Worm (Caenorhabditis elegans) whole organism, young adult: ENCODE data around the gene cki-2.

Experiments
- B0019.2 ChIP-seq: fragments of 200-800 bp; sonication (Bioruptor generic); conservative IDR thresholded peaks from 2 replicates; pipeline ENCODE4 v1.3.6; 2022; ENCODE audit warnings: missing genetic modification reagents, missing genetic modification characterization, missing compliant biosample characterization
- B0336.3 ChIP-seq: fragments of 200-800 bp; sonication (Bioruptor generic); IDR thresholded peaks from 2 replicates; pipeline ENCODE4 v1.3.6; 2022; ENCODE audit warnings: missing genetic modification characterization, missing compliant biosample characterization
- C17E4.6 ChIP-seq: fragments of 200-800 bp; sonication (Bioruptor generic); IDR thresholded peaks from 2 replicates; pipeline ENCODE4 v1.3.6; 2022; ENCODE audit warnings: missing genetic modification reagents, missing genetic modification characterization, missing compliant biosample characterization
- F57A8.1 ChIP-seq: fragments of 200-800 bp; sonication (Bioruptor generic); optimal IDR thresholded peaks from 2 replicates; lab custom pipeline; 2018; ENCODE audit warnings: mild to moderate bottlenecking, missing genetic modification characterization, moderate library complexity, missing compliant biosample characterization
- dpl-1 ChIP-seq: fragments of 150-350 bp; optimal IDR thresholded peaks from 2 replicates; lab custom pipeline; 2014; ENCODE audit warnings: missing biosample characterization, missing genetic modification reagents, missing genetic modification characterization
- egl-18 ChIP-seq: fragments of 200-800 bp; sonication (Bioruptor generic); IDR thresholded peaks from 2 replicates; pipeline ENCODE4 v1.3.6; 2022; ENCODE audit warnings: missing genetic modification reagents, missing genetic modification characterization, missing compliant biosample characterization
- fkh-3 ChIP-seq: sonication (generic microtip); optimal IDR thresholded peaks from 2 replicates; lab custom pipeline; 2016; ENCODE audit warnings: mild to moderate bottlenecking, missing genetic modification characterization, missing compliant biosample characterization
- him-1 ChIP-seq: sonication (generic microtip); optimal IDR thresholded peaks from 2 replicates; lab custom pipeline; 2016; ENCODE audit warnings: missing genotype, missing genetic modification reagents, missing genetic modification characterization, missing compliant biosample characterization
- madf-6 ChIP-seq: fragments of 200-800 bp; sonication (Bioruptor generic); IDR thresholded peaks from 2 replicates; pipeline ENCODE4 v1.3.6; 2022; ENCODE audit warnings: missing genetic modification reagents, missing genetic modification characterization, missing compliant biosample characterization
- mcd-1 ChIP-seq: fragments of 200-800 bp; sonication (Bioruptor generic); IDR thresholded peaks from 2 replicates; pipeline ENCODE4 v1.3.6; 2022; ENCODE audit warnings: missing genetic modification reagents, missing genetic modification characterization, missing compliant biosample characterization
- mes-4 ChIP-seq: sonication (generic microtip); optimal IDR thresholded peaks from 2 replicates; lab custom pipeline; 2016; ENCODE audit warnings: missing genotype, missing genetic modification characterization, missing compliant biosample characterization
- snpc-4 ChIP-seq, 5 experiments: fragments of 150-350 bp in 1 of 5; sonication (generic microtip) in 4 of 5; optimal IDR thresholded peaks; 2 replicates each; lab custom pipeline; 2014 to 2018; ENCODE audit warnings: missing genetic modification characterization in 5 of 5, missing biosample characterization in 3 of 5, antibody characterized with exemption in 2 of 5, mild to moderate bottlenecking in 2 of 5, missing compliant biosample characterization in 2 of 5, missing genotype in 2 of 5, moderate library complexity in 2 of 5, missing genetic modification reagents in 1 of 5
- ztf-18 ChIP-seq: sonication (generic microtip); optimal IDR thresholded peaks from 2 replicates; lab custom pipeline; 2016; ENCODE audit warnings: missing genotype, mild to moderate bottlenecking, missing genetic modification characterization, missing compliant biosample characterization

DNA sequence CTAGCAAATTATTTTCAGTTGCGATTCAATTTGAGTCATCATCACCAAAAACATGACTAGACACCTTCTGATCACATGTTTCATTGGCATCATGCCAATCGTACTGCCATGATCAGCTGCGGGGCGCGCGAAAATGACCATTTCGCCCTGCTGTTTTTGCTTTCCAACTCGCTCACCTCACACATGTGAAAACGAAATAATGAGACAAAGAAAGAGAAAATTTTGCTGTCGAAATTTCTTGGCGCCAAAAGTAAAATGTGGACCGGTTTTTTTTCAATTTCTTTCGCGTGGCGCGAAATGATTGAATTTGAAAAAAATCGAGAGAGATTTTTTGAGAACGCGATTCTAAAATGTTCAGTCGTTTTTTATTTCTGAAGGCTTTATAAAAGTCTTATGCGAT lies 9.4 kb upstream of the cki-2 start:
- no peak for TF ChIP-seq snpc-4 (GFP tag; optimal IDR thresholded peaks at IDR 0.05; lab: Kevin White, UChicago)
- no peak for TF ChIP-seq snpc-4 (tag; optimal IDR thresholded peaks at IDR 0.05; lab: Kevin White, UChicago)
- no peak for TF ChIP-seq ztf-18
- no peak for TF ChIP-seq egl-18 (GFP tag; lab: Robert Waterston, UW)
- TF ChIP-seq mcd-1 (GFP tag; lab: Robert Waterston, UW) = no peak
- TF ChIP-seq dpl-1 = no peak
- no peak for TF ChIP-seq F57A8.1 (GFP tag; lab: Kevin White, UChicago)
- TF ChIP-seq madf-6 (GFP tag; lab: Robert Waterston, UW) = no peak
- no peak for TF ChIP-seq fkh-3 (tag; lab: Kevin White, UChicago)
- TF ChIP-seq mes-4 (tag; lab: Kevin White, UChicago) = no peak
- no peak for TF ChIP-seq C17E4.6 (GFP tag; lab: Robert Waterston, UW)
- no peak for TF ChIP-seq him-1 (tag; lab: Kevin White, UChicago)
- no peak for TF ChIP-seq B0019.2 (GFP tag; lab: Robert Waterston, UW)
- no peak for TF ChIP-seq B0336.3 (GFP tag; lab: Robert Waterston, UW)
